Worm (Caenorhabditis elegans): Measurements from ENCODE around the gene F38B6.6.

DNA sequence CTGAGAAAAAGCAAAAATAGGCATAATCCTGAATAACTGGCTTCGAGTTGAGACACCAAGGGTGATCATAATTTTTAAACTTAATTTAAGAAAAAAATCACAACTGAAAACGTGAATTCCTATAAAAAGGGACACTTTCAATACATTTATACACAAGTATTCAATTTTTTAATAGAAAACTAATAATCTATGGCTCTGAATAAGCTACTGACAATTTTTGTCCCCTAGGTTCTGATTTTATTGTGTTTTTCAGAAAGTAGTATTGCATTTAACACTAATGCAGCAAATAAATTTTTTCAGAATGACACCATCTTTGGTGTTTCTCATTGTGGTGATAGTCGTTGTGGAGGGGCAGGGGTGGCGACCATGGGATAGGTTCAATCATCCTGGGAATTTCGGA lies 23.4 kb upstream of the F38B6.6 start, which contains the start of gene nas-11:
- TF ChIP-seq tbx-7 (tag; optimal IDR thresholded peaks at IDR 0.05) (no peak), pha-4 (tag; optimal IDR thresholded peaks at IDR 0.05) (no peak), dve-1 (tag; optimal IDR thresholded peaks at IDR 0.05) (no peak), ceh-2 (tag; optimal IDR thresholded peaks at IDR 0.05) (no peak), fkh-10 (GFP tag; optimal IDR thresholded peaks at IDR 0.05) (no peak), nhr-11 (tag; optimal IDR thresholded peaks at IDR 0.05) (no peak), pros-1 (tag; optimal IDR thresholded peaks at IDR 0.05) (no peak), dmd-4 (tag; optimal IDR thresholded peaks at IDR 0.05; ENCODE audit: borderline replicate concordance) (no peak)

Measured in whole organism, late embryonic.